Fruit fly (Drosophila melanogaster) S2 (cell line): Measurements from ENCODE around the gene p23.

Experiments
- CG8478 ChIP-seq: fragments of >200 bp; optimal IDR thresholded peaks from 2 replicates; lab custom pipeline; 2018
- CTCF ChIP-seq, 2 experiments: fragments of >200 bp; optimal IDR thresholded peaks; 2 replicates each; lab custom pipeline; 2018

p23 gene

DNA sequence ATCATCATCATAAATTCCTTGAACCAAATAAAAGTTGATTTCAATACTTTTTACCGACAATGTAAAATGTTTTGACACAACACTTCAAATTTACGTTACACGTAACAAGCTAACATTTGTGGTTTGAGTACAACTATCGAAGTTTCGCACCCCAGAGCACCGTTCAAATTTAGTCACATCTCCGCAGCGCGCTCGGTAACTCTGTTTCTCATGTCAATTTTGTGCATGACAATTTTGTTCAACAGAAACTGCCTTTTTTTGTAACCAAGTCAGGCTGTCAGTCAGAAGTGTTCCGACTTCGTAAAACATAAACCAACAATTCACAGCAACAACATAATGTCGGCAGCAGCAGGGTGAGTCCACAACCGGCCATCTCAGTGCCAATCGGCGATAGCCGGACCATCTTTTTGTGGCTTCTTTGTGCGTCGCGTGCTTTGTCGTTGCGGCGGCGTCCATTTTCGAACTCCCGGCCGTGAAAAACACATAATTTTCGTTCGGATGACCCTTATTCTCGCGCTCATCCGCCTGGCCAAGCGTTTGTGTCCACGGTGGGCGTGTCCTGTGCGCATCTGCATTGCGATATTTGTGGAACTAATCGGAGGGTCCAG lies at the start of gene p23:
TSS of gene p23 (plus strand) at position 194 of the 608 bp plus-strand sequence.
- TF ChIP-seq CTCF (optimal IDR thresholded peaks at IDR 0.05; lab: Kevin White, UChicago): peak; percentile 79 to 80
- TF ChIP-seq CG8478 (lab: Kevin White, UChicago): no peak

DNA sequence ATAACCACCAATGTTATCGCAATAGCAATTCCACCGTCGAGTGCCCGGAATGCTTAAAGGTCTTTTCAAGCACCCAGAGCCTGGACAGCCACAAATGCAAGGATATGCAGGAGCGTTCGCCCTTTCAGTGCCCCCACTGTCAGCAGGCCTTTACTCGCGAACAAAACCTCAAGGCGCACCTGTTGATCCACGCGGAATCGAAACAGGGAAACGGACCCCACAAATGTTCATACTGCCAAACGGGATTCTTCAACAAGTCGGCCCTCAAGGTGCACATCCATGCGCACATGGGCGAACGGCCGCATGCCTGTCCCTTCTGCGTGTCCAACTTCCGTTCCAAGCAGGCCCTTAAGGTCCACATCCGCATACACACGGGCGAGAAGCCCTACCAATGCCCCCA lies 49.7 kb upstream of the p23 start:
- TF ChIP-seq CTCF (optimal IDR thresholded peaks at IDR 0.05; lab: Kevin White, UChicago) (no peak), CG8478 (lab: Kevin White, UChicago) (no peak)

DNA sequence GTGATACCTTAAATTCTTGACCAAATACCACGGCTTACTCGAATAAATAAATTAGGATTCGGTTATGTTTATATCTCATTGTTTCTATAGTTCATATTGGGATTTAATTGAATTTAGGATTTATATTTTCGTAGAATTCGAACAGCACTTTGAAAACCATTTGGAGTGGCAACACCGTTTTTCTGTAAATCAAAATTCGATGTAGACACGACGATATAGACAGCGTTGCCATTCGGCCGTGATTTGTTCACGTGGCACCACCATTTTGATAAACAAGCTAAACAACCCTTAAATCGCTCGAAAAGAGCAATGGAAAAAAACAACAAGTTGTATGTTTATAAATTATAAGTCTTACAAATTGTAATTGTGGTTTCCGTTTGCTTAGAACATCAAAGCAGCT lies 49.1 kb upstream of the p23 start:
- TF ChIP-seq CG8478 (lab: Kevin White, UChicago) (no peak), CTCF (optimal IDR thresholded peaks at IDR 0.05; lab: Kevin White, UChicago) (no peak)

DNA sequence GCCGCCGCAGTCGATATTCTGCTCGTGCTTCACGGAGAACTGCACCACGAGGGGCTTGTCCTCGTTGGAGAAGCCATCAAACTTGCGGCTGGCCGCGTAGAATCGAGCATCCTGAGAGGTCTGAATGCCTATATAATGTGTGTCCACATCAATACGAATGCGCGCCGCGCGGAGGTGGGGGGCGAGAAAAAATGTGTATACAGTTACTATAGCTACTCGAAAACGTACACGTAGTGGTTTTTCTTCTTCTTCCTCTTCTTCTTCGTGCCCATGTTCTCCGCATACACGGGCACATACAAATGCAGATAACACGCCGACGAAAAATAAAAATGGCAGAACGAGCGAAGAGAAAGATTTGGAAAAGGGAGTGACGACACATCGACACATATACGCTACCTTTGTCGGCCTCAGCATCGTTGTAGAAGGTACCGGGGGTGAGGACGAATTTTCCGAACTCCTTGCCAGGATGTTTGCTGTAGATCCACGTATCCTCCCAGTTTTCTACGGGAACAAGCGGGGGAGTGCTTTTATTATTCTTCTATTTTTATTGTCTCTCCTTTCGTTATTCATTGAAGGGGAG lies 47.6 kb upstream of the p23 start:
- TF ChIP-seq CG8478 (lab: Kevin White, UChicago) (no peak), CTCF (optimal IDR thresholded peaks at IDR 0.05; lab: Kevin White, UChicago) (no peak)

DNA sequence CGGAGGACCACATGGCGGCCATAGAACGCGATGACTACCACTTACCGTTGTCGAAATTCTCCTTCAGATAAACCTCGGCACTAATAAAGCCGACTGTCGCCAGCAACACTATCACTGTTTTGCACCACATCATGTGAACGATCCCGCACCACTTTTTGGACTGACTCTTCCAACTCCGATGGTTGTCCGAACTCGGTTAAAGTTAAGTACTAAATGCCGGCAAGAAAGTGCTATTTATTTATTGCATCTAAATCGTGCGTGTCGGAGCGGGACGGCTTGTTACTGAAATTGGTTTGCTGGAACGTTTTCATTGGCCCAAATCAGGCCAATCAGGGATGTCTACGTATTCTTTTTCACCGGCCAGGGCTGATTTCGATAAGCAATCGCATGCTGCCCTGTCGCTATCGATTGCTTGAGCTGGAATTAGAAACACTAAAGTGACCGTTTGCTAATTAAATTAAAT lies 47.1 kb upstream of the p23 start, which contains the start of gene Calr:
TSS of gene Calr (minus strand) at position 219 of the 463 bp plus-strand sequence.
- TF ChIP-seq CTCF (optimal IDR thresholded peaks at IDR 0.05; lab: Kevin White, UChicago) (peak in 1 of 2 experiments; percentile 5), CG8478 (lab: Kevin White, UChicago) (no peak)

DNA sequence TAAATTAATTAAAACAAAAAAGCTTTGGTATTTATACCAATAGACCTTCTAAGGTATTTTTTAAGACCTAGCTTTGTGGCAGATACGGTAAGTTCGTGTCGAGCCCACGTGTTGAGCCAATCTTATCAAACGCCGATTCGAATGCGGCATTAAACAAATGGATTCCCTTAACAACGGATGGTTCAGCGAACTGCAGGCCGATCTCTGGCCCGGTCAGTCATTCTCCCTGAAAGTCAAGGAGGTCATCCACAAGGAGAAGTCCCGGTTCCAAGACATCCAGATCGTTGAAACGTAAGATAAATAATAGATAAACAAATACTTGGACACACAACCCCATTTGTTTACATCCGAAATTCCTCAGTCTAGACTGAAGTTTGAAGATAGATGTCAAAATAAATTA lies 46.2 kb upstream of the p23 start, which contains the start of gene SpdS:
TSS of gene SpdS (plus strand) at position 78 of the 400 bp plus-strand sequence.
- TF ChIP-seq CG8478 (lab: Kevin White, UChicago): no peak
- TF ChIP-seq CTCF (optimal IDR thresholded peaks at IDR 0.05; lab: Kevin White, UChicago): no peak

DNA sequence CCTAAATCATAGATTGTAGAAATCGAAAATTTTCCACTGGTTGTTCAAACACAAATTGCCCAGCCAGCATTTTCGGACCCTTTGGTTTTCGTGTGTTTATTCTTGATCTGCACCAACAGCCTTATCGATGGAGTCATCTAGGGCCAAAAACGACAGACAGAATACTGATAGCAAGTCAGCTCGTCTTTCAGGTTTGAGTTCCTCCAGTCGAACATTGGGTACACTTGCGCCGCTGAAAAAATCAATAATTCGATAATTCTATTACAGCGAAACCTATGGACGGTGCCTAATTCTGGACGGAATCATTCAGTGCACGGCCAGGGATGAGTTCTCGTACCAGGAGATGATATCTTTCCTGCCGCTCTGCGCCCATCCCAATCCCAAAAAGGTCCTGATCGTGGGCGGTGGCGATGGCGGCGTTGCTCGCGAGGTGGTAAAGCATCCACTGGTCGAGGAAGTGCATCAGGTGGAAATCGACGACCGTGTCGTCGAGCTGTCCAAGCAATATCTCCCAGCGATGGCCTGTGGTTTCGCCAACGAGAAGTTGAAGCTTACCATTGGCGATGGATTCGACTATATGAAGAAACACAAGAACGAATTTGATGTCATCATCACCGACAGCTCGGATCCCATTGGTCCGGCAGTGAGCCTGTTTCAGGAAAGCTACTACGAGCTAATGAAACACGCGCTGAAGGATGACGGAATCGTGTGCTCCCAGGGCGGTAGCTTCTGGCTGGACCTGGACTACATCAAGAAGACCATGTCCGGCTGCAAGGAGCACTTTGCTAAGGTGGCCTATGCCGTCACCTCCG lies 45.4 kb upstream of the p23 start:
- TF ChIP-seq CG8478 (lab: Kevin White, UChicago) (no peak), CTCF (optimal IDR thresholded peaks at IDR 0.05; lab: Kevin White, UChicago) (no peak)

DNA sequence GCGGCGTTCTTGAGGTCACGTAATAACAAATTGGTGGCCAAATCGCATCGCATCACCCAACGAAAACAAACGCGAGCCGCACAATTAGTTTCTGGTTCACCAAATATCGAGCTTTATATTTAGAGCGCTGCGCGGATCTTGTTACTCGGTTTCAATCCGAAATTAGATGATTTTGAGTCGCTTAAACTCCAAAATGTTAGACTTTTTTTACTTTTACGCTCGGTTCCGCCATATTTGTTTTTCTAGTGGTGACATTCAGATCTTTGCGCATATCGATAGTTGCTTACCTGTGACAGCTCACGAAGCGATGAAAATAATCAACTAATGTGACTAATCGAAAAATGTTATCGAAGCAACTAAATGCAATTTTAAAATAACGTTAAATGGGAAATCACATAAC lies 40.4 kb upstream of the p23 start, which contains the start of gene Scm:
TSS of gene Scm (minus strand) at position 251 of the 400 bp plus-strand sequence.
- TF ChIP-seq CG8478 (lab: Kevin White, UChicago) (no peak), CTCF (optimal IDR thresholded peaks at IDR 0.05; lab: Kevin White, UChicago) (peak in 1 of 2 experiments; percentile 17)

DNA sequence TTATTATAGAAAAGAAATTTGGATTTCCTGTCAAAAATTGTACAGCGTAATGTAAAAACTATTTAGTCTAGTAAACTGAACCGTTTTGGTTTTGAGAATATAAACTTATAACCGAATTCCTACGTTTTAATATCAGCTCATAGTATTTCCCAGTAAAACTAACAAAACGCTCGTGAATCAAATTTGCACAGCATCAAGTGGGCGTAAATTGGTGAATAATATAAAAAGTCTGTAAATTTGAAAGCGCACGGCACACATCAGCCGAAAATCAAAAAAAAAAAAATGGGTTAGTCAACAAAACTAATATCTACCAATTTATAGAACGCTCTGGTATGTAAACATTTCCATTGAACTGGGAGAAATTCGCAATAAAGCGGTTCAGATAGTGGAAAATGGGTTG lies 39.8 kb upstream of the p23 start, which contains the start of gene Dh44:
TSS of gene Dh44 (plus strand) at position 301 of the 400 bp plus-strand sequence.
- TF ChIP-seq CG8478 (lab: Kevin White, UChicago) (no peak), CTCF (optimal IDR thresholded peaks at IDR 0.05; lab: Kevin White, UChicago) (no peak)

DNA sequence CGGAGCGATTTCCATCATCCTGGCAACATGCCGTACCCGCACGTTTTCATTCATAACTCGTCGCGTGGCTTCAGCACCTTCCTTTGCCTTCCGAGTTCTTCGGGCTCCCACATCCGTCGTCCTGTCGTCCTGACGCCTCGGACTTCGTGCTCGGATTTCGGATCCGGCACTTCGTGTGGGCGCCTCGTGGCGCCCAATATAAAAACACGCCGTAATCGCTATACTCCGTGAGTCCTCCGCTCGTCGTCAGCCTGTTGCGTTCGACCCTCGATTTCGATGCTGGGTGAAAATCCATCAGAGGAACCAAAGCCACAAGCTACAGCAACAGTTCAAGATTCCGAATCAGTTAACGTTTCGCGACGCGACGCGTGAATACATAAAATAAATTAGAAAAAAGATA lies 37.4 kb upstream of the p23 start:
- TF ChIP-seq CG8478 (lab: Kevin White, UChicago) (no peak), CTCF (optimal IDR thresholded peaks at IDR 0.05; lab: Kevin White, UChicago) (no peak)

DNA sequence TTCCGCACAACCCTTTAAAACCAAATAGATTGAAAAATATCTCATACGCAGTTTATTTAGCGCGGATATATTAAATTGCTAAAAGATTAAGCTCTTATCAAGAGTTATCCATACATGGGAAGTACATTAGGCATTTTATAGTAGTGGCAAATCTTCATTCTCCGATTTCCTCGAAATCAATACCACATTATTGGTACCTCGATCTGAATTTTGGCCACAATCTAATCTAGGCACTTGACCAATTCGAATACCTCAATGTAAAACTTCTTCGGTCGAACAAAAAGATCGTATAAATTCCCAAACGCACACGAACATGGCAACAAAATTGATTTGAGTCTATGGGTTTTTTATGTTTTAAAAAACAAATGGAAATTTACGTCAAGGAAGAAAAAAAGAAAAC lies 33.8 kb upstream of the p23 start:
- TF ChIP-seq CG8478 (lab: Kevin White, UChicago) (no peak), CTCF (optimal IDR thresholded peaks at IDR 0.05; lab: Kevin White, UChicago) (no peak)

DNA sequence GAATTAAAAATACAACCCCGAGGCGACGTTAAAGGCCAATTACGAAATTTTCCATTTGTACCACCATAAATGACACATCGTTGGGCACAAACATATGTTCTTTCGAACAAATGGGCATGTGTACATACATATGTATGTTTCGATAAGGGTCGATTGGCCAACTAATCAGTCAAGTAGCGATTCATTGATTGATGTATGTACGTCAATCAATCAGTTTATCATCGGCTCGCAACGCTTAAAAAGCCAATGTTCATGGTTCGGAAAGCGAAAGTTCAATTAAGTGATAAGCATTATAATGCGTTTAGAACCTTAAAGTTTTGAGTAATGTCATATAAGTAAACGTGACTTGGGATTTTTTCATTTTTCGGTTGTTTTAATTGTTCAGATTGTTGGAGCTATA lies 33.1 kb upstream of the p23 start:
- TF ChIP-seq CTCF (optimal IDR thresholded peaks at IDR 0.05; lab: Kevin White, UChicago) (no peak), CG8478 (lab: Kevin White, UChicago) (no peak)

DNA sequence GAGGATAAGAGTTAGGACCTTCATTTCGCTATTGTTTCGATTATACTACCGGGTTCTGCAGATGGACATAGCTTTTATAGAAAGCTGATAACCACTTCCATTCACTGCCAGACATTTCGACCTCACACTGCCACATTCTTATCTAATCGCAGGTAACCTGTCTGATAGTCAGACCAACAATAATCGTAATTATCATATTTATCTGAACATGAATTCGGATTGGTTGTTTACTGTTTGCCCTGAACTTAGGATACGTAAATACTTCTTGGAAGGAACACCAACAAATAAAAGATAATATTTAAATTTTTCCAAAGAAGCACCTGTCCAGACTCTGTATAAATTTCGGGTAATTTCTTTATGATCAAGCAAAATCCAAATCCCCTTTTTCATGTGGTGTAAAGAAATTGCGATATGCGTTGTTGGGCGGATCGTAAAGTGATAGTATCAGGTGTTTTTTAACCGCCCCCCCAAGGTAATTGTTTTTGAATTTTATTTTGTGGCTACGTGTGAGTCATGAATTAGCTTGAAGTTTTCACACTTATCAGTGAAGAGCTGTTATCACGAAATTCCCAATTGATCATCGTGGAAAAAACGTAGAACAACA lies 31.5 kb upstream of the p23 start, which contains the start of gene Fst:
TSS of gene Fst (minus strand) at position 51 of the 604 bp plus-strand sequence.
- TF ChIP-seq CTCF (optimal IDR thresholded peaks at IDR 0.05; lab: Kevin White, UChicago) (no peak), CG8478 (lab: Kevin White, UChicago) (no peak)

DNA sequence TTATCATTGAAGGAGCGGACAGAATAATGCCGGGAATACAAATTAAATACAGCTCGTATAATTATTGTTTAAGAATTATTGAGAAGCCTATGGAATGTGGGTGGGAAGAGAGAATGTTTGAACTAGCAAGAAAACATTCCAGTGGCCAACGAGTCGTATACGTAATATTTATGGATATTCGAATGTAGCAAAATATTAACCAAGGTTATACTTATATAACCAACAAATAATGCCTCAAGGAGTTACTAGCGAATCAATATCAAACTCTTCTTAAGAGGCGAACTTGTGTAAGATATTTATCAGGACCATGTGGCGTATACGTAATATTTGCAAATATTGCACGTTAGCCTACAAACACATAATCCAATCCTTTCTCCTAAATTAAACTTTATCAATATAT lies 12.3 kb upstream of the p23 start:
- TF ChIP-seq CTCF (optimal IDR thresholded peaks at IDR 0.05; lab: Kevin White, UChicago): no peak
- no peak for TF ChIP-seq CG8478 (lab: Kevin White, UChicago)
